Fruit fly (Drosophila melanogaster) whole organism, embryonic: ENCODE data around the gene CG3008.

Experiments
- ATbp ChIP-seq: fragments of 200-800 bp; sonication (Bioruptor generic); optimal IDR thresholded peaks from 2 replicates; lab custom pipeline; 2017; ENCODE audit warnings: missing biosample characterization, mild to moderate bottlenecking, missing genetic modification characterization, missing genetic modification reagents
- CG1024 ChIP-seq: fragments of 200-800 bp; sonication (Bioruptor generic); IDR thresholded peaks from 2 replicates; pipeline ENCODE4 v1.3.6; 2022; ENCODE audit warnings: missing biosample characterization, missing genetic modification characterization
- CG10267 ChIP-seq: fragments of 200-800 bp; sonication (Bioruptor generic); optimal IDR thresholded peaks from 2 replicates; lab custom pipeline; 2018; ENCODE audit warnings: missing biosample characterization, mild to moderate bottlenecking, missing genetic modification characterization, moderate library complexity
- CG10274 ChIP-seq: fragments of 200-800 bp; sonication (Bioruptor generic); optimal IDR thresholded peaks from 3 replicates; lab custom pipeline; 2017; ENCODE audit warnings: missing biosample characterization, mild to moderate bottlenecking, missing genetic modification characterization
- CG11247 ChIP-seq: fragments of 200-800 bp; sonication (Bioruptor generic); IDR thresholded peaks from 2 replicates; pipeline ENCODE4 v1.3.6; 2022; ENCODE audit warnings: missing biosample characterization, missing genetic modification characterization
- CG11456 ChIP-seq: fragments of 200-800 bp; sonication (Bioruptor generic); IDR thresholded peaks from 3 replicates; pipeline ENCODE4 v1.3.6; 2022; ENCODE audit warnings: missing biosample characterization, missing genetic modification characterization
- CG1233 ChIP-seq: fragments of 200-800 bp; sonication (Bioruptor generic); optimal IDR thresholded peaks from 4 replicates; lab custom pipeline; 2018; ENCODE audit warnings: missing biosample characterization, mild to moderate bottlenecking, missing genetic modification characterization
- CG12391 ChIP-seq: fragments of 200-800 bp; sonication (Bioruptor generic); optimal IDR thresholded peaks from 3 replicates; lab custom pipeline; 2018; ENCODE audit warnings: missing biosample characterization, mild to moderate bottlenecking, missing genetic modification characterization, moderate library complexity
- CG12659 ChIP-seq: fragments of 200-800 bp; sonication (Bioruptor generic); optimal IDR thresholded peaks from 3 replicates; lab custom pipeline; 2017; ENCODE audit warnings: mild to moderate bottlenecking, missing biosample characterization, missing genetic modification reagents, missing genetic modification characterization
- CG12769 ChIP-seq: fragments of 200-800 bp; sonication (Bioruptor generic); optimal IDR thresholded peaks from 2 replicates; lab custom pipeline; 2019; ENCODE audit warnings: missing biosample characterization, mild to moderate bottlenecking, missing genetic modification characterization, moderate library complexity
- CG13287 ChIP-seq: fragments of 200-800 bp; sonication (Bioruptor generic); IDR thresholded peaks from 2 replicates; pipeline ENCODE4 v1.3.6; 2022; ENCODE audit warnings: missing biosample characterization, missing genetic modification characterization; ENCODE audit not compliant: partially characterized antibody
- CG1603 ChIP-seq: fragments of 200-800 bp; sonication (Bioruptor generic); optimal IDR thresholded peaks from 2 replicates; lab custom pipeline; 2019; ENCODE audit warnings: missing biosample characterization, mild to moderate bottlenecking, missing genetic modification characterization, moderate library complexity
- CG17328 ChIP-seq: fragments of 200-800 bp; sonication (Bioruptor generic); IDR thresholded peaks from 2 replicates; pipeline ENCODE4 v1.3.6; 2022; ENCODE audit warnings: missing biosample characterization, missing genetic modification characterization
- CG17568 ChIP-seq: fragments of 200-800 bp; sonication (Bioruptor generic); optimal IDR thresholded peaks from 2 replicates; lab custom pipeline; 2018; ENCODE audit warnings: missing biosample characterization, mild to moderate bottlenecking, missing genetic modification characterization, moderate library complexity
- CG2712 ChIP-seq: fragments of 200-800 bp; optimal IDR thresholded peaks from 3 replicates; lab custom pipeline; 2019; ENCODE audit warnings: missing biosample characterization, mild to moderate bottlenecking, missing genetic modification characterization, moderate library complexity
- CG32767 ChIP-seq: fragments of 200-800 bp; sonication (Bioruptor generic); IDR thresholded peaks from 2 replicates; pipeline ENCODE4 v1.3.6; 2022; ENCODE audit warnings: missing biosample characterization, missing genetic modification characterization
- CG34376 ChIP-seq: fragments of 200-800 bp; sonication (Bioruptor generic); optimal IDR thresholded peaks from 2 replicates; lab custom pipeline; 2018; ENCODE audit warnings: missing biosample characterization, mild to moderate bottlenecking, missing genetic modification characterization
- CG34422 ChIP-seq: fragments of 200-800 bp; sonication (Bioruptor generic); IDR thresholded peaks from 3 replicates; pipeline ENCODE4 v1.3.6; 2022; ENCODE audit warnings: missing biosample characterization, missing genetic modification characterization
- CG4360 ChIP-seq: fragments of 200-800 bp; sonication (Bioruptor generic); IDR thresholded peaks from 2 replicates; pipeline ENCODE4 v1.3.6; 2022; ENCODE audit warnings: missing biosample characterization, missing genetic modification characterization
- CG4820 ChIP-seq: fragments of 200-800 bp; sonication (Bioruptor generic); optimal IDR thresholded peaks from 3 replicates; lab custom pipeline; 2016; ENCODE audit warnings: missing biosample characterization, missing genetic modification characterization
- CG6654 ChIP-seq: fragments of 200-800 bp; sonication (Bioruptor generic); optimal IDR thresholded peaks from 2 replicates; lab custom pipeline; 2017; ENCODE audit warnings: missing biosample characterization, mild to moderate bottlenecking, missing genetic modification characterization
- CG6765 ChIP-seq: fragments of 200-800 bp; sonication (Bioruptor generic); optimal IDR thresholded peaks from 3 replicates; lab custom pipeline; 2017; ENCODE audit warnings: missing biosample characterization, mild to moderate bottlenecking, missing genetic modification characterization
- CG7987 ChIP-seq: fragments of 200-800 bp; sonication (Bioruptor generic); optimal IDR thresholded peaks from 2 replicates; lab custom pipeline; 2018; ENCODE audit warnings: missing biosample characterization, mild to moderate bottlenecking, missing genetic modification characterization, moderate library complexity
- CG8089 ChIP-seq: fragments of 200-800 bp; sonication (Bioruptor generic); optimal IDR thresholded peaks from 3 replicates; lab custom pipeline; 2016; ENCODE audit warnings: missing biosample characterization, missing genetic modification characterization
- CG8765 ChIP-seq: fragments of 200-800 bp; sonication (Bioruptor generic); IDR thresholded peaks from 2 replicates; pipeline ENCODE4 v1.3.6; 2022; ENCODE audit warnings: missing biosample characterization, missing genetic modification characterization
- CG9437 ChIP-seq: fragments of 200-800 bp; sonication (Bioruptor generic); optimal IDR thresholded peaks from 2 replicates; lab custom pipeline; 2018; ENCODE audit warnings: missing biosample characterization, mild to moderate bottlenecking, missing genetic modification characterization
- CHES-1-like ChIP-seq: fragments of 200-800 bp; sonication (Bioruptor generic); optimal IDR thresholded peaks from 2 replicates; lab custom pipeline; 2016; ENCODE audit warnings: missing biosample characterization, missing genetic modification characterization
- Dp ChIP-seq: fragments of 200-800 bp; sonication (Bioruptor generic); optimal IDR thresholded peaks from 2 replicates; lab custom pipeline; 2018; ENCODE audit warnings: missing biosample characterization, mild to moderate bottlenecking, missing genetic modification characterization, moderate library complexity
- GATAe ChIP-seq: fragments of 200-800 bp; sonication (Bioruptor generic); conservative IDR thresholded peaks from 2 replicates; pipeline ENCODE4 v1.3.6; 2022; ENCODE audit warnings: missing biosample characterization, missing genetic modification characterization
- Gug ChIP-seq: fragments of 200-800 bp; sonication (Bioruptor generic); IDR thresholded peaks from 4 replicates; pipeline ENCODE4 v1.3.6; 2022; ENCODE audit warnings: missing biosample characterization, missing genetic modification characterization
- H15 ChIP-seq: fragments of 200-800 bp; sonication (Bioruptor generic); IDR thresholded peaks from 3 replicates; pipeline ENCODE4 v1.3.6; 2022; ENCODE audit warnings: missing biosample characterization, missing genetic modification characterization
- HHEX ChIP-seq: fragments of 200-800 bp; sonication (Bioruptor generic); optimal IDR thresholded peaks from 3 replicates; lab custom pipeline; 2017; ENCODE audit warnings: missing biosample characterization, mild to moderate bottlenecking, missing genetic modification characterization, missing genetic modification reagents
- NfI ChIP-seq: fragments of 200-800 bp; sonication (Bioruptor generic); optimal IDR thresholded peaks from 3 replicates; lab custom pipeline; 2018; ENCODE audit warnings: missing biosample characterization, mild to moderate bottlenecking, missing genetic modification characterization, moderate library complexity
- Side ChIP-seq: fragments of 200-800 bp; sonication (Bioruptor generic); optimal IDR thresholded peaks from 2 replicates; lab custom pipeline; 2016; ENCODE audit warnings: missing biosample characterization, missing genetic modification characterization
- Xbp1 ChIP-seq: fragments of 200-800 bp; sonication (Bioruptor generic); optimal IDR thresholded peaks from 3 replicates; lab custom pipeline; 2016; ENCODE audit warnings: missing biosample characterization, mild to moderate bottlenecking, missing genetic modification characterization
- YL-1 ChIP-seq: fragments of 200-800 bp; sonication (Bioruptor generic); optimal IDR thresholded peaks from 3 replicates; lab custom pipeline; 2017; ENCODE audit warnings: missing biosample characterization, mild to moderate bottlenecking, missing genetic modification characterization
- ab ChIP-seq: fragments of 200-800 bp; sonication (Bioruptor generic); optimal IDR thresholded peaks from 2 replicates; lab custom pipeline; 2016; ENCODE audit warnings: missing biosample characterization, missing genetic modification characterization
- aop ChIP-seq: fragments of 200-800 bp; sonication (Bioruptor generic); IDR thresholded peaks from 2 replicates; pipeline ENCODE4 v1.3.6; 2022; ENCODE audit warnings: missing biosample characterization, missing genetic modification characterization
- bbx ChIP-seq: fragments of 200-800 bp; sonication (Bioruptor generic); IDR thresholded peaks from 2 replicates; pipeline ENCODE4 v1.3.6; 2022; ENCODE audit warnings: missing biosample characterization, missing genetic modification characterization; ENCODE audit not compliant: partially characterized antibody
- bcd ChIP-seq: fragments of 200-800 bp; sonication (Bioruptor generic); optimal IDR thresholded peaks from 2 replicates; lab custom pipeline; 2017; ENCODE audit warnings: missing biosample characterization, mild to moderate bottlenecking, missing genetic modification characterization
- ewg ChIP-seq: fragments of 200-800 bp; sonication (Bioruptor generic); optimal IDR thresholded peaks from 3 replicates; lab custom pipeline; 2017; ENCODE audit warnings: mild to moderate bottlenecking, missing biosample characterization, missing genetic modification reagents, missing genetic modification characterization
- gsb ChIP-seq: fragments of 200-800 bp; sonication (Bioruptor generic); IDR thresholded peaks from 2 replicates; pipeline ENCODE4 v1.3.6; 2022; ENCODE audit warnings: missing biosample characterization, missing genetic modification characterization
- ken ChIP-seq: fragments of 200-800 bp; sonication (Bioruptor generic); IDR thresholded peaks from 3 replicates; pipeline ENCODE4 v1.3.6; 2022; ENCODE audit warnings: missing biosample characterization, missing genetic modification characterization
- lbe ChIP-seq: fragments of 200-800 bp; sonication (Bioruptor generic); optimal IDR thresholded peaks from 2 replicates; lab custom pipeline; 2016; ENCODE audit warnings: missing biosample characterization, mild to moderate bottlenecking, missing genetic modification characterization
- ranshi ChIP-seq: fragments of 200-800 bp; sonication (Bioruptor generic); IDR thresholded peaks from 2 replicates; pipeline ENCODE4 v1.3.6; 2022; ENCODE audit warnings: missing biosample characterization, missing genetic modification characterization
- salm ChIP-seq: fragments of 200-800 bp; sonication (Bioruptor generic); optimal IDR thresholded peaks from 2 replicates; lab custom pipeline; 2018; ENCODE audit warnings: missing biosample characterization, mild to moderate bottlenecking, missing genetic modification characterization
- tgo ChIP-seq: fragments of 200-800 bp; sonication (Bioruptor generic); IDR thresholded peaks from 3 replicates; pipeline ENCODE4 v1.3.6; 2022; ENCODE audit warnings: missing biosample characterization, missing genetic modification characterization
- toy ChIP-seq: fragments of 200-800 bp; sonication (Bioruptor generic); IDR thresholded peaks from 2 replicates; pipeline ENCODE4 v1.3.6; 2022; ENCODE audit warnings: missing biosample characterization, missing genetic modification characterization
- trh ChIP-seq: fragments of 200-800 bp; sonication (Bioruptor generic); optimal IDR thresholded peaks from 2 replicates; lab custom pipeline; 2016; ENCODE audit warnings: missing biosample characterization, missing genetic modification characterization
- unc-4 ChIP-seq: fragments of 200-800 bp; sonication (Bioruptor generic); IDR thresholded peaks from 2 replicates; pipeline ENCODE4 v1.3.6; 2022; ENCODE audit warnings: missing biosample characterization, missing genetic modification characterization; ENCODE audit not compliant: partially characterized antibody
- vnd ChIP-seq: fragments of 200-800 bp; sonication (Bioruptor generic); IDR thresholded peaks from 3 replicates; pipeline ENCODE4 v1.3.6; 2022; ENCODE audit warnings: missing biosample characterization, missing genetic modification characterization; ENCODE audit not compliant: partially characterized antibody

The CG3008 gene

DNA sequence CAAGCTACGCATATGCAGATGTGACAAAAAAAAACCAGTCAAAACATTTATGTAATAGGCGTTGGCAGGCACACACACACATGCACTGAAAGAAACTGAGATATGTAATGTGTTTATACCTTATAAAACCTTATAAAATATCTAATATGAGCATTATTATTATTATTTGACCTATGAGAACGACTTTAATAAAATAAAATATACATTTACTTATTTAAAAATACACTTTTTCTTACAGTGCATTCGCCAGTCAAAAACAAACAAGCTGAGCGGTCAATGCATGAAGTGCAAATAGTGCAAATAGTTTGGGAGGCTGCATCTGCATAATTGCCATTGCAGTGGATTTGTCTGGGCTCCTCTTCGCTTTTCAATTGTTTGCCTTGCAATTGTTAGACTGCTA lies 24.9 kb downstream of the CG3008 start (continued):
- TF ChIP-seq CG13287 (GFP tag; lab: Robert Waterston, UW), result no peak
- TF ChIP-seq CG9437 (GFP tag; lab: Kevin White, UChicago), result peak; percentile 68
- TF ChIP-seq Dp (GFP tag; lab: Kevin White, UChicago), result no peak
- TF ChIP-seq CG2712 (tag; lab: Kevin White, UChicago), result peak; percentile 78
- peak; percentile 81 for TF ChIP-seq ATbp
- peak; percentile 44 for TF ChIP-seq CG7987 (GFP tag; lab: Kevin White, UChicago)
- no peak for TF ChIP-seq CG11456 (GFP tag; lab: Robert Waterston, UW)
- TF ChIP-seq CG6765 (GFP tag; lab: Kevin White, UChicago), result peak; percentile 37
- no peak for TF ChIP-seq CHES-1-like (GFP tag; lab: Kevin White, UChicago)
- TF ChIP-seq GATAe (GFP tag; lab: Robert Waterston, UW), result no peak
- no peak for TF ChIP-seq ab (GFP tag; lab: Kevin White, UChicago)
- no peak for TF ChIP-seq Side
- TF ChIP-seq CG10267 (tag; lab: Kevin White, UChicago), result peak; percentile 63
- no peak for TF ChIP-seq CG34422 (GFP tag; lab: Robert Waterston, UW)
- no peak for TF ChIP-seq toy (GFP tag; lab: Robert Waterston, UW)
- TF ChIP-seq CG8089 (GFP tag; lab: Kevin White, UChicago), result no peak
- no peak for TF ChIP-seq CG34376 (GFP tag; lab: Kevin White, UChicago)
- TF ChIP-seq gsb (GFP tag; lab: Robert Waterston, UW), result no peak
- peak; percentile 70 for TF ChIP-seq CG12659 (GFP tag; lab: Kevin White, UChicago)
- TF ChIP-seq CG1024 (GFP tag; lab: Robert Waterston, UW), result peak; percentile 75
- TF ChIP-seq unc-4 (GFP tag; lab: Robert Waterston, UW), result no peak
- TF ChIP-seq CG17328 (GFP tag; lab: Robert Waterston, UW), result peak; percentile 74
- TF ChIP-seq Gug (GFP tag; lab: Robert Waterston, UW), result no peak
- peak; percentile 51; the same call in 1 of the 2 replicates for TF ChIP-seq ranshi
- TF ChIP-seq CG32767, result peak; percentile 77
- TF ChIP-seq trh (GFP tag; lab: Kevin White, UChicago), result no peak
- TF ChIP-seq salm (tag; lab: Kevin White, UChicago), result peak; percentile 73
- TF ChIP-seq Xbp1 (GFP tag; lab: Kevin White, UChicago), result peak; percentile 77
- TF ChIP-seq CG11247 (GFP tag; lab: Robert Waterston, UW), result peak; percentile 20; the same call in 1 of the 2 replicates
- TF ChIP-seq CG1233 (GFP tag; lab: Kevin White, UChicago), result peak; percentile 58
- peak; percentile 18 for TF ChIP-seq CG10274 (GFP tag; lab: Kevin White, UChicago)
- peak; percentile 83 for TF ChIP-seq CG12391 (tag; lab: Kevin White, UChicago)
- TF ChIP-seq lbe, result no peak
- peak; percentile 65; the same call in 1 of the 3 replicates for TF ChIP-seq H15 (GFP tag; lab: Robert Waterston, UW)
- peak; percentile 31 for TF ChIP-seq bcd (GFP tag; lab: Kevin White, UChicago)
- TF ChIP-seq bbx (GFP tag; lab: Robert Waterston, UW), result no peak
- TF ChIP-seq ewg (GFP tag; lab: Kevin White, UChicago), result peak; percentile 64
- peak; percentile 77; the same call in 2 of the 3 replicates for TF ChIP-seq tgo (GFP tag; lab: Robert Waterston, UW)
- TF ChIP-seq CG4360 (GFP tag; lab: Robert Waterston, UW), result no peak
- TF ChIP-seq CG1603 (tag; lab: Kevin White, UChicago), result peak; percentile 21
- peak; percentile 36 for TF ChIP-seq CG12769 (tag; lab: Kevin White, UChicago)
- TF ChIP-seq ken (GFP tag; lab: Robert Waterston, UW), result peak; percentile 68; the same call in 1 of the 3 replicates
- TF ChIP-seq CG8765 (GFP tag; lab: Robert Waterston, UW), result no peak
- TF ChIP-seq NfI (GFP tag; lab: Kevin White, UChicago), result peak; percentile 28
- TF ChIP-seq aop (GFP tag; lab: Robert Waterston, UW), result no peak
- TF ChIP-seq CG4820 (GFP tag; lab: Kevin White, UChicago), result peak; percentile 41
- TF ChIP-seq YL-1 (GFP tag; lab: Kevin White, UChicago), result no peak
- peak; percentile 74 for TF ChIP-seq HHEX (GFP tag; lab: Kevin White, UChicago)
- no peak for TF ChIP-seq CG6654 (GFP tag; lab: Kevin White, UChicago)
- TF ChIP-seq CG17568, result peak; percentile 74
- TF ChIP-seq vnd (GFP tag; lab: Robert Waterston, UW), result no peak
